Worm (Caenorhabditis elegans): ENCODE measurements around the gene osta-3.

Gene osta-3

DNA sequence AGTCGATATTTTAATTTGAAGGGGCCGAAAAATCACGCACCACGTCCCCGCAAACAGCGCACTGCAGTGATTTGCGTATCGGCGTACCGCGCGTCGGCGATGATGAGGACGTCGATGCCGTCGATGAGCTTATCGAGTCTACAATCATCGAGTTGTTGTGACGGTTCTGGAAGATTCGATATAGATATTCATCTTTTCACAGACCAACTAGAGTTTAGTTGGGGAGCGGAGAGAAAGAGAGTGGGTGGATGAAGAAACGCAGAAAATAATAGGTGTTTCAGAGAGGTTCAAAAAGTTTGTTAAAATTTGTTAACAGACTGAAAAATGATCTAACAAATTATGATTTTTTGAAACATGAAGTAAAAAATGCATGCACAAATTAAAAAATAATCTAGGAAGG lies 6.0 kb downstream of the osta-3 start, which contains the start of gene nhr-61:
Gene nhr-61 (minus strand): TSS at position 168 of the 400 bp plus-strand sequence.
- TF ChIP-seq snpc-4 (tag; optimal IDR thresholded peaks at IDR 0.05) (no peak), nhr-42 (GFP tag; IDR thresholded peaks at IDR 0.05) (peak; percentile 26; the same call in 1 of the 2 replicates), nhr-10 (tag; optimal IDR thresholded peaks at IDR 0.05) (no peak), nhr-48 (tag; optimal IDR thresholded peaks at IDR 0.05) (no peak), daf-16 (GFP tag; optimal IDR thresholded peaks at IDR 0.05) (no peak), daf-16 (tag; optimal IDR thresholded peaks at IDR 0.05) (no peak), zip-11 (GFP tag; IDR thresholded peaks at IDR 0.05) (no peak)

DNA sequence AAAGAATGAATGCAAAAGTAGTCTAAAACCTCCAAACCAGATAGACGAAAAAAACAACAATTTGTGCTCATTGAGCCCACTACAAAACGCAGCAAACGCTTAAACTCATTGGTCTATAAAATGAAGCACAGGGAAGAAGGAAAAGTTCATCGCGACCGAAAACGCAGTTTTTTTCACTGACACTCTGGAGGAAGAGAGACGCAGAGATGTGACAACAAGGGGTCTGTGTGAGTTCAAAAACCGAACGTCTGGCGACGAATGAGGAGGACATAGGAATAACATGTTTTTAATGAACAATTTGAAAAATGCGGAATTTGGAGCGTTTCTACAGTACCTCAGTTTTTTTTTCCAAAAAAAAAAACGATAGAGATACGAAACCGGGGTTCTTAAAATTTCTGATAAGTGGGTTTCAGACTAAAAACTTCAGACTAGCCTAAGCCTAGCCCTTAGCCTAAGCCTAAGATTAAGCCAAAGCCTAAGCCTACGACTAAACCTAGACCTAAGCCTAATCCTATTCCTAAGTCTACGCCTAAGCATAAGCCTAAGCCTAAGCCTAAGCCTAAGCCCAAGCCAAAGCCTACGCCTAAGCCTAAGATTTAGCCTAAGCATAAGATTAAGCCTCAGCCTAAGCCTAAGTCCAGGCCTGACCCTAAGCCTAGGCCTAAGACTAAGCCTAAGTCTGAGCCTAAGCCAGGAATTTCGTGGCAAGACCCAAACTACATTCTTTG lies 7.1 kb downstream of the osta-3 start:
- TF ChIP-seq lin-13 (GFP tag; optimal IDR thresholded peaks at IDR 0.05) (no peak), pqm-1 (tag; optimal IDR thresholded peaks at IDR 0.05) (peak; percentile 4), dmd-9 (GFP tag; IDR thresholded peaks at IDR 0.05) (no peak), dve-1 (tag; optimal IDR thresholded peaks at IDR 0.05; ENCODE audit: insufficient read depth) (peak; percentile 13), Y105C5A.15 (GFP tag; IDR thresholded peaks at IDR 0.05) (no peak), nhr-28 (tag; optimal IDR thresholded peaks at IDR 0.05) (peak; percentile 81), skn-1 (tag; optimal IDR thresholded peaks at IDR 0.05) (no peak), T20F7.1 (GFP tag; optimal IDR thresholded peaks at IDR 0.05) (no peak), dmd-6 (GFP tag; IDR thresholded peaks at IDR 0.05) (peak; percentile 55), hlh-11 (tag; optimal IDR thresholded peaks at IDR 0.05) (no peak), lsy-2 (tag; optimal IDR thresholded peaks at IDR 0.05) (peak in 1 of 2 experiments; percentile 1), daf-16 (GFP tag; optimal IDR thresholded peaks at IDR 0.05) (no peak), daf-16 (tag; optimal IDR thresholded peaks at IDR 0.05) (peak; percentile 27), D1046.2 (GFP tag; IDR thresholded peaks at IDR 0.05) (no peak), nhr-77 (tag; optimal IDR thresholded peaks at IDR 0.05) (peak; percentile 53), unc-130 (GFP tag; optimal IDR thresholded peaks at IDR 0.05) (no peak), rbr-2 (tag; optimal IDR thresholded peaks at IDR 0.05) (no peak), tra-1 (GFP tag; IDR thresholded peaks at IDR 0.05) (no peak), nhr-10 (tag; optimal IDR thresholded peaks at IDR 0.05) (no peak), hlh-30 (tag; optimal IDR thresholded peaks at IDR 0.05; ENCODE audit: insufficient read depth) (peak; percentile 15), madf-5 (GFP tag; IDR thresholded peaks at IDR 0.05) (no peak), dmd-8 (GFP tag; IDR thresholded peaks at IDR 0.05) (no peak), lin-29 (GFP tag; IDR thresholded peaks at IDR 0.05) (no peak), mep-1 (tag; optimal IDR thresholded peaks at IDR 0.05) (peak; percentile 18), Y48G9A.11 (GFP tag; IDR thresholded peaks at IDR 0.05) (no peak), jun-1 (tag; optimal IDR thresholded peaks at IDR 0.05) (no peak), egl-43 (GFP tag; IDR thresholded peaks at IDR 0.05) (no peak), duxl-1 (tag; optimal IDR thresholded peaks at IDR 0.05; ENCODE audit: poor library complexity) (no peak)

DNA sequence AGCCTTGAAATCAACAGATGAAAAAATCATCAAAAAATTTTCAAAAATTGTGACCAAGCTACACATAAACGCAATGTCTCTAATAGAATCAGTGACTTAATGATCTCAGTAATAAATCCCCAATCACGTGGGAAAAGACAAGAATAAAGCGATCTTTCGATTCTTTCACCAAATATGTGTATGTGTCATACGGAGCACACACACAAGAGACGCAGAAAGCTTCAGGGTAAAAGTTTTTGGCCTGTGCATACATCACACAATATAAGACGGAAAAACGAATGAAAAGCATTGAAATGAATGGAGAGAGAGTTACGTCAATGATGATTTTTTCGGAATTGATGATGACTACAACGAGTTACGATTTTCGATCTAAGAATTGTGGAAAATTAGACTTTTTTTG lies 8.1 kb downstream of the osta-3 start:
- TF ChIP-seq aha-1 (tag), result peak; percentile 63
- TF ChIP-seq zag-1 (tag; optimal IDR thresholded peaks at IDR 0.05), result no peak
- no peak for TF ChIP-seq daf-12 (tag; optimal IDR thresholded peaks at IDR 0.05)
- TF ChIP-seq vab-7 (GFP tag; IDR thresholded peaks at IDR 0.05), result no peak
- peak; percentile 8 for TF ChIP-seq dve-1 (tag; optimal IDR thresholded peaks at IDR 0.05; ENCODE audit: insufficient read depth)
- TF ChIP-seq hlh-30 (tag; optimal IDR thresholded peaks at IDR 0.05; ENCODE audit: insufficient read depth), result peak; percentile 1
- TF ChIP-seq mdt-29 (GFP tag; IDR thresholded peaks at IDR 0.05), result no peak
- TF ChIP-seq zfp-3 (GFP tag; conservative IDR thresholded peaks at IDR 0.05), result no peak
- no peak for TF ChIP-seq dmd-9 (GFP tag; IDR thresholded peaks at IDR 0.05)
- no peak for TF ChIP-seq D1046.2 (GFP tag; IDR thresholded peaks at IDR 0.05)
- TF ChIP-seq nhr-76 (tag; optimal IDR thresholded peaks at IDR 0.05), result no peak
- TF ChIP-seq hif-1 (tag; optimal IDR thresholded peaks at IDR 0.05), result no peak
- TF ChIP-seq nhr-77 (tag; optimal IDR thresholded peaks at IDR 0.05), result peak; percentile 24
- TF ChIP-seq nhr-28 (tag; optimal IDR thresholded peaks at IDR 0.05), result peak; percentile 28
- no peak for TF ChIP-seq ceh-44 (GFP tag; IDR thresholded peaks at IDR 0.05)
- peak; percentile 40; the same call in 1 of the 2 replicates for TF ChIP-seq dmd-6 (GFP tag; IDR thresholded peaks at IDR 0.05)
- TF ChIP-seq nhr-42 (GFP tag; IDR thresholded peaks at IDR 0.05), result no peak
- TF ChIP-seq mxl-2 (GFP tag; conservative IDR thresholded peaks at IDR 0.05), result no peak
- TF ChIP-seq F49E8.2 (tag; optimal IDR thresholded peaks at IDR 0.05; ENCODE audit: borderline replicate concordance), result no peak
- no peak for TF ChIP-seq pha-4 (GFP tag; IDR thresholded peaks at IDR 0.05)
- TF ChIP-seq pha-4 (tag; optimal IDR thresholded peaks at IDR 0.05), result peak; percentile 60
- no peak for TF ChIP-seq egl-27 (tag; optimal IDR thresholded peaks at IDR 0.05)
- TF ChIP-seq rbr-2 (tag; optimal IDR thresholded peaks at IDR 0.05), result no peak
- TF ChIP-seq F44E2.7 (GFP tag; IDR thresholded peaks at IDR 0.05), result no peak
